Worm (Caenorhabditis elegans) whole organism, L3 larva: Measurements from ENCODE around the gene F56C9.6.
A peak's percentile ranks its signal among the peaks of the same experiment; 100 is the strongest.

Experiments
- R02D3.7 ChIP-seq: fragments of 150-350 bp; optimal IDR thresholded peaks from 2 replicates; lab custom pipeline; 2014; ENCODE audit warnings: missing biosample characterization, missing genetic modification characterization
- ZK546.5 ChIP-seq: sonication (generic microtip); optimal IDR thresholded peaks from 2 replicates; lab custom pipeline; 2017; ENCODE audit warnings: missing biosample characterization, missing genetic modification characterization
- ama-1 ChIP-seq: fragments of 150-350 bp; optimal IDR thresholded peaks from 2 replicates; lab custom pipeline; 2018
- ceh-16 ChIP-seq: sonication (generic microtip); optimal IDR thresholded peaks from 2 replicates; lab custom pipeline; 2017; ENCODE audit warnings: missing biosample characterization, missing genetic modification characterization
- ceh-28 ChIP-seq: fragments of 150-350 bp; optimal IDR thresholded peaks from 2 replicates; lab custom pipeline; 2014; ENCODE audit warnings: missing biosample characterization, missing genetic modification reagents, missing genetic modification characterization
- ceh-82 ChIP-seq: fragments of 150-350 bp; optimal IDR thresholded peaks from 2 replicates; lab custom pipeline; 2014; ENCODE audit warnings: missing biosample characterization, missing genetic modification characterization
- ceh-9 ChIP-seq: sonication (generic microtip); optimal IDR thresholded peaks from 2 replicates; lab custom pipeline; 2018; ENCODE audit warnings: missing biosample characterization, missing genetic modification characterization
- daf-12 ChIP-seq: fragments of 150-350 bp; optimal IDR thresholded peaks from 2 replicates; lab custom pipeline; 2014; ENCODE audit warnings: missing biosample characterization, missing genetic modification reagents, missing genetic modification characterization
- egl-27 ChIP-seq: sonication (generic microtip); optimal IDR thresholded peaks from 4 replicates; lab custom pipeline; 2017; ENCODE audit warnings: missing biosample characterization, missing genetic modification reagents, missing genetic modification characterization
- elt-1 ChIP-seq: fragments of 150-350 bp; optimal IDR thresholded peaks from 2 replicates; lab custom pipeline; 2014; ENCODE audit warnings: missing biosample characterization, missing genetic modification characterization
- elt-2 ChIP-seq: sonication (generic microtip); optimal IDR thresholded peaks from 2 replicates; lab custom pipeline; 2016; ENCODE audit warnings: missing genetic modification reagents, mild to moderate bottlenecking, missing genetic modification characterization, missing compliant biosample characterization
- elt-3 ChIP-seq, 3 experiments: fragments of 150-350 bp in 1 of 3; sonication (generic microtip) in 2 of 3; optimal IDR thresholded peaks; 2 replicates in 2 of 3; 4 replicates in 1 of 3; lab custom pipeline; 2014 to 2017; ENCODE audit warnings: missing biosample characterization in 3 of 3, missing genetic modification characterization in 3 of 3
- eor-1 ChIP-seq, 2 experiments: fragments of 150-350 bp; optimal IDR thresholded peaks; 2 replicates each; lab custom pipeline; 2014 to 2018; ENCODE audit warnings: missing biosample characterization in 2 of 2, missing genetic modification characterization in 2 of 2
- fkh-10 ChIP-seq: sonication (generic microtip); optimal IDR thresholded peaks from 2 replicates; lab custom pipeline; 2017; ENCODE audit warnings: missing biosample characterization, missing genetic modification reagents, missing genetic modification characterization
- fkh-2 ChIP-seq: fragments of 150-350 bp; optimal IDR thresholded peaks from 2 replicates; lab custom pipeline; 2014; ENCODE audit warnings: missing biosample characterization, missing genetic modification reagents, missing genetic modification characterization
- fos-1 ChIP-seq: fragments of 150-350 bp; optimal IDR thresholded peaks from 2 replicates; lab custom pipeline; 2014; ENCODE audit warnings: missing biosample characterization, missing genetic modification characterization
- hmg-11 ChIP-seq: sonication (generic microtip); optimal IDR thresholded peaks from 2 replicates; lab custom pipeline; 2016; ENCODE audit warnings: missing genetic modification characterization, missing compliant biosample characterization
- jun-1 ChIP-seq: fragments of 150-350 bp; optimal IDR thresholded peaks from 2 replicates; lab custom pipeline; 2014; ENCODE audit warnings: missing biosample characterization, missing genetic modification reagents, missing genetic modification characterization
- lin-15B ChIP-seq: fragments of 150-350 bp; optimal IDR thresholded peaks from 2 replicates; lab custom pipeline; 2014; ENCODE audit warnings: missing biosample characterization, missing genetic modification characterization
- lin-39 ChIP-seq: fragments of 150-350 bp; optimal IDR thresholded peaks from 2 replicates; lab custom pipeline; 2018; ENCODE audit warnings: missing biosample characterization, missing genetic modification reagents, missing genetic modification characterization
- lsy-12 ChIP-seq: sonication (generic microtip); optimal IDR thresholded peaks from 2 replicates; lab custom pipeline; 2016; ENCODE audit warnings: mild to moderate bottlenecking, missing genetic modification characterization, missing compliant biosample characterization
- mdl-1 ChIP-seq: fragments of 150-350 bp; optimal IDR thresholded peaks from 2 replicates; lab custom pipeline; 2014; ENCODE audit warnings: missing biosample characterization, missing genetic modification characterization
- mml-1 ChIP-seq: fragments of 150-350 bp; sonication (generic microtip); optimal IDR thresholded peaks from 3 replicates; lab custom pipeline; 2014; ENCODE audit warnings: missing biosample characterization, missing genetic modification characterization
- nfya-1 ChIP-seq: sonication (generic microtip); optimal IDR thresholded peaks from 2 replicates; lab custom pipeline; 2017; ENCODE audit warnings: missing genetic modification characterization, mild to moderate bottlenecking, missing compliant biosample characterization, antibody characterized with exemption, moderate library complexity; ENCODE audit not compliant: insufficient read depth
- nhr-11 ChIP-seq: fragments of 150-350 bp; optimal IDR thresholded peaks from 2 replicates; lab custom pipeline; 2014; ENCODE audit warnings: missing biosample characterization, missing genetic modification characterization
- nhr-12 ChIP-seq: fragments of 150-350 bp; optimal IDR thresholded peaks from 2 replicates; lab custom pipeline; 2014; ENCODE audit warnings: missing biosample characterization, missing genetic modification characterization
- nhr-23 ChIP-seq: fragments of 150-350 bp; optimal IDR thresholded peaks from 2 replicates; lab custom pipeline; 2014; ENCODE audit warnings: missing biosample characterization, missing genetic modification reagents, missing genetic modification characterization
- nhr-237 ChIP-seq: fragments of 150-350 bp; optimal IDR thresholded peaks from 2 replicates; lab custom pipeline; 2014; ENCODE audit warnings: missing biosample characterization, missing genetic modification characterization
- nhr-25 ChIP-seq: sonication (generic microtip); optimal IDR thresholded peaks from 2 replicates; lab custom pipeline; 2017; ENCODE audit warnings: missing biosample characterization, missing genetic modification characterization
- nhr-28 ChIP-seq: fragments of 150-350 bp; optimal IDR thresholded peaks from 2 replicates; lab custom pipeline; 2014; ENCODE audit warnings: missing biosample characterization, missing genetic modification characterization
- nhr-43 ChIP-seq: sonication (generic microtip); optimal IDR thresholded peaks from 2 replicates; lab custom pipeline; 2016; ENCODE audit warnings: mild to moderate bottlenecking, missing genetic modification characterization, missing compliant biosample characterization; ENCODE audit not compliant: poor library complexity, severe bottlenecking
- nhr-67 ChIP-seq: fragments of 150-350 bp; optimal IDR thresholded peaks from 2 replicates; lab custom pipeline; 2014; ENCODE audit warnings: missing biosample characterization, missing genetic modification characterization
- nhr-76 ChIP-seq: fragments of 150-350 bp; sonication (generic microtip); optimal IDR thresholded peaks from 5 replicates; lab custom pipeline; 2014; ENCODE audit warnings: missing biosample characterization, missing genetic modification characterization
- nhr-77 ChIP-seq: fragments of 150-350 bp; optimal IDR thresholded peaks from 2 replicates; lab custom pipeline; 2014; ENCODE audit warnings: missing biosample characterization, missing genetic modification characterization
- pha-4 ChIP-seq: fragments of 150-350 bp; optimal IDR thresholded peaks from 2 replicates; lab custom pipeline; 2014; ENCODE audit warnings: missing biosample characterization, missing genetic modification reagents, missing genetic modification characterization
- pqm-1 ChIP-seq: fragments of 150-350 bp; optimal IDR thresholded peaks from 2 replicates; lab custom pipeline; 2017; ENCODE audit warnings: missing biosample characterization, missing genetic modification characterization, inconsistent platforms
- sea-2 ChIP-seq: fragments of 150-350 bp; sonication (generic microtip); optimal IDR thresholded peaks from 4 replicates; lab custom pipeline; 2014; ENCODE audit warnings: missing biosample characterization, missing genetic modification reagents, missing genetic modification characterization
- skn-1 ChIP-seq: fragments of 150-350 bp; optimal IDR thresholded peaks from 2 replicates; lab custom pipeline; 2014; ENCODE audit warnings: missing biosample characterization, missing genetic modification characterization
- snpc-4 ChIP-seq: fragments of 150-350 bp; optimal IDR thresholded peaks from 2 replicates; lab custom pipeline; 2014; ENCODE audit warnings: missing biosample characterization, missing genetic modification characterization
- tbx-2 ChIP-seq: sonication (generic microtip); optimal IDR thresholded peaks from 2 replicates; lab custom pipeline; 2016; ENCODE audit warnings: mild to moderate bottlenecking, missing genetic modification characterization, missing compliant biosample characterization
- unc-39 ChIP-seq: sonication (generic microtip); optimal IDR thresholded peaks from 4 replicates; lab custom pipeline; 2017; ENCODE audit warnings: missing biosample characterization, missing genetic modification characterization
- unc-62 ChIP-seq: fragments of 150-350 bp; sonication (generic microtip); optimal IDR thresholded peaks from 4 replicates; lab custom pipeline; 2014; ENCODE audit warnings: missing biosample characterization, missing genetic modification reagents, missing genetic modification characterization
- zag-1 ChIP-seq: fragments of 150-350 bp; optimal IDR thresholded peaks from 2 replicates; lab custom pipeline; 2014; ENCODE audit warnings: missing biosample characterization, missing genetic modification characterization
- ztf-11 ChIP-seq: fragments of 150-350 bp; optimal IDR thresholded peaks from 2 replicates; lab custom pipeline; 2014; ENCODE audit warnings: missing biosample characterization, missing genetic modification characterization
- ztf-4 ChIP-seq: fragments of 150-350 bp; optimal IDR thresholded peaks from 2 replicates; lab custom pipeline; 2014; ENCODE audit warnings: missing biosample characterization, missing genetic modification characterization

The F56C9.6 gene

DNA sequence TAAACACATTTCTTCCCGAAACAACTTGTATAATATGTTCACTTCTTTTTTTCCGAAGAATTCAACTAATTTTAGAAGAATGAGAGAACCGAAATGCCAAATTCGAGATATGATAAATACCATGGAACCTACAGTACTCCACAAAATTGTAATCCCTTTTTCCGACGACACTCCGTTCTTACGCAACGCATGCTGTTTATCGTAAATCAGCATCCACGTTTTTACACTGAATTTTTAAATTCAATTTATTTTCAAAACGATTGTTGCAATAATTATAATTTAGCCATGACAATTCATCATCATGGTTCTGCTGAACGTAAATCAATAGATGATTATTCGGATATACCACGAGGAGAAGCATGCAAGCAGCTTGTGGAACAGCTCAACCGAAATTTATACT is 29.4 kb downstream of the F56C9.6 start, which contains the start of gene B0361.3:
TSS of gene B0361.3 (plus strand) at position 284 of the 400 bp plus-strand sequence.
- no peak for TF ChIP-seq ZK546.5 (tag; lab: Kevin White, UChicago)
- TF ChIP-seq mdl-1 (tag; lab: Kevin White, UChicago) = no peak
- TF ChIP-seq ama-1 (lab: Kevin White, UChicago) = no peak
- TF ChIP-seq nfya-1 (tag; lab: Kevin White, UChicago) = peak; percentile 21
- TF ChIP-seq R02D3.7 (tag; lab: Kevin White, UChicago) = peak; percentile 42
- no peak for TF ChIP-seq unc-62 (GFP tag; lab: Kevin White, UChicago)
- no peak for TF ChIP-seq hmg-11
- TF ChIP-seq lin-39 (tag; lab: Kevin White, UChicago) = no peak
- no peak for TF ChIP-seq ceh-9 (tag; lab: Kevin White, UChicago)
- TF ChIP-seq nhr-11 = no peak
- TF ChIP-seq nhr-12 = no peak
- TF ChIP-seq nhr-43 = no peak
- no peak for TF ChIP-seq fkh-10
- TF ChIP-seq nhr-67 (tag; lab: Kevin White, UChicago) = no peak
- no peak for TF ChIP-seq elt-2 (tag; lab: Kevin White, UChicago)
- TF ChIP-seq lin-15B = no peak
- TF ChIP-seq nhr-76 (tag; lab: Kevin White, UChicago) = no peak
- TF ChIP-seq nhr-77 (tag; lab: Kevin White, UChicago) = no peak
- TF ChIP-seq fos-1 (tag; lab: Kevin White, UChicago) = no peak
- peak; percentile 31 for TF ChIP-seq pha-4 (tag; lab: Kevin White, UChicago)
- no peak for TF ChIP-seq lsy-12 (tag; lab: Kevin White, UChicago)

ce11 chrIII:7278491-7278890 is 32.1 kb downstream of the F56C9.6 start:
- TF ChIP-seq jun-1 (tag; lab: Kevin White, UChicago) = peak; percentile 56
- peak; percentile 44 for TF ChIP-seq nfya-1 (tag; lab: Kevin White, UChicago)
- TF ChIP-seq ZK546.5 (tag; lab: Kevin White, UChicago) = no peak
- no peak for TF ChIP-seq elt-3 (tag; optimal IDR thresholded peaks at IDR 0.05; lab: Kevin White, UChicago)
- peak; percentile 45 for TF ChIP-seq elt-2 (tag; lab: Kevin White, UChicago)
- TF ChIP-seq nhr-23 = peak; percentile 45
- TF ChIP-seq snpc-4 = peak; percentile 99
- TF ChIP-seq pha-4 (tag; lab: Kevin White, UChicago) = peak; percentile 82
- TF ChIP-seq nhr-77 (tag; lab: Kevin White, UChicago) = peak; percentile 49
- peak; percentile 49 for TF ChIP-seq hmg-11
- no peak for TF ChIP-seq nhr-28 (tag; lab: Kevin White, UChicago)
- no peak for TF ChIP-seq nhr-25 (tag; lab: Kevin White, UChicago)
- TF ChIP-seq fos-1 (tag; lab: Kevin White, UChicago) = no peak
- peak; percentile 18 for TF ChIP-seq lin-15B
- no peak for TF ChIP-seq nhr-12
- TF ChIP-seq lsy-12 (tag; lab: Kevin White, UChicago) = peak; percentile 75
- peak; percentile 39 for TF ChIP-seq nhr-11
- TF ChIP-seq egl-27 (tag; lab: Kevin White, UChicago) = no peak
- TF ChIP-seq nhr-43 = peak; percentile 38
- TF ChIP-seq ceh-28 = peak; percentile 45
- TF ChIP-seq R02D3.7 (tag; lab: Kevin White, UChicago) = peak; percentile 6

DNA sequence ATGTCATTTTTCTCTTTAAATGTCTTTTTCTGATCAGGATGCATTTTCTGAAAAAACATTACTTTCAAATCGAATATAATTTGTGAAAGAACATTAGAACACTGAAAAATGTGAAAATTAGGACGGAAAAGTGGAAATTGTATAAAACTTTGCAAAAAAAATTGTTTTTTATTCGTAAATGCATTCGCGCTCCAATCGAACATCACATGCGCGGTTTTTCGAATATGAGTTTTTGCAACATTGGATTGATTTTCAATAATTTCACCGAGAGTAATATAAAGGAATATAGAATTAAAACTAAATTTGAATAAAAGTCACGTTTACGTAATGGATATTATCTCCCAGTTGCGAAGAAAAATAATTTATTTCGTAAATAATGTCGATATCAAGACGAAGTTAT is 33.3 kb downstream of the F56C9.6 start, which contains the start of the genes spot-1 and B0361.11:
TSS of gene spot-1 (minus strand) at position 47 of the 400 bp plus-strand sequence.
TSS of gene B0361.11 (plus strand) at position 372 of the 400 bp plus-strand sequence.
- TF ChIP-seq fkh-2 (tag; lab: Kevin White, UChicago) (no peak), snpc-4 (peak; percentile 60), ama-1 (lab: Kevin White, UChicago) (no peak), lsy-12 (tag; lab: Kevin White, UChicago) (no peak), mml-1 (tag; lab: Kevin White, UChicago) (no peak), sea-2 (GFP tag; lab: Kevin White, UChicago) (no peak), ceh-28 (peak; percentile 19), R02D3.7 (tag; lab: Kevin White, UChicago) (peak; percentile 50), fos-1 (tag; lab: Kevin White, UChicago) (no peak), nhr-67 (tag; lab: Kevin White, UChicago) (no peak), nhr-43 (peak; percentile 35), eor-1 (tag; optimal IDR thresholded peaks at IDR 0.05; lab: Kevin White, UChicago) (no peak), ztf-4 (no peak), zag-1 (tag; lab: Kevin White, UChicago) (no peak), hmg-11 (peak; percentile 63), elt-1 (tag; lab: Kevin White, UChicago) (no peak), nfya-1 (tag; lab: Kevin White, UChicago) (peak; percentile 64), elt-2 (tag; lab: Kevin White, UChicago) (peak; percentile 15), nhr-25 (tag; lab: Kevin White, UChicago) (peak; percentile 13), pqm-1 (tag; lab: Kevin White, UChicago) (no peak), mdl-1 (tag; lab: Kevin White, UChicago) (no peak), unc-62 (GFP tag; lab: Kevin White, UChicago) (no peak), nhr-77 (tag; lab: Kevin White, UChicago) (no peak), nhr-23 (peak; percentile 79), ceh-16 (tag; lab: Kevin White, UChicago) (no peak), jun-1 (tag; lab: Kevin White, UChicago) (no peak), nhr-11 (no peak), egl-27 (tag; lab: Kevin White, UChicago) (no peak), ceh-9 (tag; lab: Kevin White, UChicago) (no peak), daf-12 (no peak), ceh-82 (tag; lab: Kevin White, UChicago) (no peak), elt-3 (tag; optimal IDR thresholded peaks at IDR 0.05; lab: Kevin White, UChicago) (no peak), ZK546.5 (tag; lab: Kevin White, UChicago) (no peak), pha-4 (tag; lab: Kevin White, UChicago) (peak; percentile 81), nhr-237 (tag; lab: Kevin White, UChicago) (no peak), skn-1 (peak; percentile 54), ztf-11 (tag; lab: Kevin White, UChicago) (no peak), unc-39 (tag; lab: Kevin White, UChicago) (no peak), tbx-2 (no peak)
